Worm (Caenorhabditis elegans) whole organism, L2 larva: ENCODE data around the gene F17C11.12.

Source experiments
- ama-1 ChIP-seq: fragments of 150-350 bp; optimal IDR thresholded peaks from 2 replicates; lab custom pipeline; 2018; ENCODE audit warnings: inconsistent platforms
- lin-13 ChIP-seq: fragments of 150-350 bp; optimal IDR thresholded peaks from 2 replicates; lab custom pipeline; 2014; ENCODE audit warnings: missing biosample characterization, missing genetic modification reagents, missing genetic modification characterization
- lsy-2 ChIP-seq, 2 experiments: fragments of 150-350 bp in 1 of 2; sonication (generic microtip) in 1 of 2; optimal IDR thresholded peaks; 2 replicates each; lab custom pipeline; 2014 to 2017; ENCODE audit warnings: missing biosample characterization in 2 of 2, missing genetic modification characterization in 2 of 2
- sma-3 ChIP-seq: sonication (generic microtip); optimal IDR thresholded peaks from 2 replicates; lab custom pipeline; 2016; ENCODE audit warnings: missing genetic modification reagents, missing genetic modification characterization, missing compliant biosample characterization
- ztf-4 ChIP-seq: fragments of 150-350 bp; optimal IDR thresholded peaks from 2 replicates; lab custom pipeline; 2014; ENCODE audit warnings: missing biosample characterization, missing genetic modification characterization

ce11 chrV:10955681-10956476, 19.2 kb upstream of the F17C11.12 start, which contains the start of gene F17C11.13:
- TF ChIP-seq sma-3: no peak
- no peak for TF ChIP-seq lsy-2 (tag; optimal IDR thresholded peaks at IDR 0.05; lab: Kevin White, UChicago)
- TF ChIP-seq ztf-4 (tag; lab: Kevin White, UChicago): no peak
- no peak for TF ChIP-seq ama-1 (lab: Kevin White, UChicago)
- TF ChIP-seq lin-13 (GFP tag; lab: Kevin White, UChicago): no peak
